Fruit fly (Drosophila melanogaster) whole organism, prepupa: ENCODE measurements around the gene CG32564.

Source experiments
- Blimp-1 ChIP-seq: fragments of 200-800 bp; sonication (Bioruptor generic); optimal IDR thresholded peaks from 3 replicates; lab custom pipeline; 2017; ENCODE audit warnings: missing biosample characterization, missing genetic modification characterization, mild to moderate bottlenecking, moderate library complexity, missing genetic modification reagents
- CG10669 ChIP-seq: fragments of 200-800 bp; sonication (Bioruptor generic); optimal IDR thresholded peaks from 3 replicates; lab custom pipeline; 2018; ENCODE audit warnings: missing biosample characterization, mild to moderate bottlenecking, missing genetic modification characterization, moderate library complexity
- CG11294 ChIP-seq: fragments of 200-800 bp; sonication (Bioruptor generic); IDR thresholded peaks from 2 replicates; pipeline ENCODE4 v1.3.6; 2022; ENCODE audit warnings: missing biosample characterization, missing genetic modification characterization
- CG11762 ChIP-seq: fragments of 200-800 bp; sonication (Bioruptor generic); optimal IDR thresholded peaks from 3 replicates; lab custom pipeline; 2016; ENCODE audit warnings: missing biosample characterization, missing genetic modification characterization; ENCODE audit not compliant: insufficient read depth
- CG11902 ChIP-seq: fragments of 200-800 bp; sonication (Bioruptor generic); optimal IDR thresholded peaks from 3 replicates; lab custom pipeline; 2016; ENCODE audit warnings: missing biosample characterization, missing genetic modification characterization
- CG15336 ChIP-seq: fragments of 200-800 bp; sonication (Bioruptor generic); IDR thresholded peaks from 2 replicates; pipeline ENCODE4 v1.3.6; 2022; ENCODE audit warnings: missing biosample characterization, missing genetic modification characterization
- CG1621 ChIP-seq: fragments of 200-800 bp; sonication (Bioruptor generic); optimal IDR thresholded peaks from 3 replicates; lab custom pipeline; 2018; ENCODE audit warnings: missing biosample characterization, mild to moderate bottlenecking, missing genetic modification characterization
- CG3032 ChIP-seq: fragments of 200-800 bp; optimal IDR thresholded peaks from 2 replicates; lab custom pipeline; 2019; ENCODE audit warnings: missing biosample characterization, mild to moderate bottlenecking, missing genetic modification characterization, moderate library complexity
- CG31627 ChIP-seq: fragments of 200-800 bp; sonication (Bioruptor generic); optimal IDR thresholded peaks from 3 replicates; lab custom pipeline; 2016; ENCODE audit warnings: missing biosample characterization, missing genetic modification characterization
- CG32006 ChIP-seq: fragments of 200-800 bp; sonication (Bioruptor generic); optimal IDR thresholded peaks from 3 replicates; lab custom pipeline; 2017; ENCODE audit warnings: missing biosample characterization, mild to moderate bottlenecking, missing genetic modification characterization
- CG34406 ChIP-seq: fragments of 200-800 bp; sonication (Bioruptor generic); optimal IDR thresholded peaks from 3 replicates; lab custom pipeline; 2016; ENCODE audit warnings: missing biosample characterization, missing genetic modification characterization
- CG3919 ChIP-seq: fragments of 200-800 bp; sonication (Bioruptor generic); optimal IDR thresholded peaks from 3 replicates; lab custom pipeline; 2016; ENCODE audit warnings: missing biosample characterization, missing genetic modification characterization
- CG4318 ChIP-seq: fragments of 200-800 bp; sonication (Bioruptor generic); optimal IDR thresholded peaks from 3 replicates; lab custom pipeline; 2017; ENCODE audit warnings: missing biosample characterization, mild to moderate bottlenecking, missing genetic modification characterization
- CG6163 ChIP-seq: fragments of 200-800 bp; sonication (Bioruptor generic); IDR thresholded peaks from 3 replicates; pipeline ENCODE4 v1.3.6; 2022; ENCODE audit warnings: missing biosample characterization, missing genetic modification characterization
- CG6276 ChIP-seq: fragments of 200-800 bp; sonication (Bioruptor generic); optimal IDR thresholded peaks from 2 replicates; lab custom pipeline; 2017; ENCODE audit warnings: missing biosample characterization, mild to moderate bottlenecking, missing genetic modification characterization
- CG6792 ChIP-seq: fragments of 200-800 bp; sonication (Bioruptor generic); optimal IDR thresholded peaks from 3 replicates; lab custom pipeline; 2016; ENCODE audit warnings: missing biosample characterization, missing genetic modification characterization
- CG6808 ChIP-seq: fragments of 200-800 bp; sonication (Bioruptor generic); optimal IDR thresholded peaks from 3 replicates; lab custom pipeline; 2017; ENCODE audit warnings: missing biosample characterization, missing genetic modification characterization, mild to moderate bottlenecking, moderate library complexity, missing genetic modification reagents
- CG6854 ChIP-seq: fragments of 200-800 bp; sonication (Bioruptor generic); optimal IDR thresholded peaks from 2 replicates; lab custom pipeline; 2017; ENCODE audit warnings: missing biosample characterization, mild to moderate bottlenecking, missing genetic modification characterization
- CG7368 ChIP-seq: fragments of 200-800 bp; sonication (Bioruptor generic); optimal IDR thresholded peaks from 3 replicates; lab custom pipeline; 2016; ENCODE audit warnings: missing biosample characterization, missing genetic modification characterization
- CG8119 ChIP-seq: fragments of 200-800 bp; sonication (Bioruptor generic); IDR thresholded peaks from 3 replicates; pipeline ENCODE4 v1.3.6; 2022; ENCODE audit warnings: missing biosample characterization, missing genetic modification characterization
- CG8632 ChIP-seq: fragments of 200-800 bp; sonication (Bioruptor generic); optimal IDR thresholded peaks from 3 replicates; lab custom pipeline; 2016; ENCODE audit warnings: missing biosample characterization, missing genetic modification characterization
- Eip75B ChIP-seq: fragments of 200-800 bp; sonication (Bioruptor generic); optimal IDR thresholded peaks from 3 replicates; lab custom pipeline; 2016; ENCODE audit warnings: missing biosample characterization, missing genetic modification characterization
- Eip78C ChIP-seq: fragments of 200-800 bp; sonication (Bioruptor generic); peaks from one replicate; lab custom pipeline; 2016; ENCODE audit warnings: missing biosample characterization, missing genetic modification characterization
- Ets21C ChIP-seq: fragments of 200-800 bp; sonication (Bioruptor generic); optimal IDR thresholded peaks from 3 replicates; lab custom pipeline; 2016; ENCODE audit warnings: missing biosample characterization, missing genetic modification characterization
- Ets96B ChIP-seq: fragments of 200-800 bp; optimal IDR thresholded peaks from 2 replicates; lab custom pipeline; 2019; ENCODE audit warnings: missing biosample characterization, mild to moderate bottlenecking, missing genetic modification characterization, moderate library complexity
- Gug ChIP-seq: fragments of 200-800 bp; sonication (Bioruptor generic); IDR thresholded peaks from 2 replicates; pipeline ENCODE4 v1.3.6; 2022; ENCODE audit warnings: missing biosample characterization, missing genetic modification characterization
- Hr4 ChIP-seq: fragments of 200-800 bp; sonication (Bioruptor generic); optimal IDR thresholded peaks from 3 replicates; lab custom pipeline; 2016; ENCODE audit warnings: missing biosample characterization, missing genetic modification characterization
- Lpt ChIP-seq: fragments of 200-800 bp; sonication (Bioruptor generic); optimal IDR thresholded peaks from 3 replicates; lab custom pipeline; 2016; ENCODE audit warnings: missing biosample characterization, missing genetic modification characterization
- Met ChIP-seq: fragments of 200-800 bp; sonication (Bioruptor generic); optimal IDR thresholded peaks from 3 replicates; lab custom pipeline; 2016; ENCODE audit warnings: missing biosample characterization, missing genetic modification characterization
- OdsH ChIP-seq: fragments of 200-800 bp; sonication (Bioruptor generic); optimal IDR thresholded peaks from 3 replicates; lab custom pipeline; 2016; ENCODE audit warnings: missing biosample characterization, missing genetic modification characterization
- Smox ChIP-seq: fragments of 200-800 bp; sonication (Bioruptor generic); optimal IDR thresholded peaks from 3 replicates; lab custom pipeline; 2016; ENCODE audit warnings: missing biosample characterization, missing genetic modification characterization
- Sox14 ChIP-seq: fragments of 200-800 bp; sonication (Bioruptor generic); optimal IDR thresholded peaks from 3 replicates; lab custom pipeline; 2016; ENCODE audit warnings: missing biosample characterization, missing genetic modification characterization
- Sox15 ChIP-seq: fragments of 200-800 bp; sonication (Bioruptor generic); optimal IDR thresholded peaks from 3 replicates; lab custom pipeline; 2016; ENCODE audit warnings: missing biosample characterization, missing genetic modification characterization
- achi ChIP-seq: fragments of 200-800 bp; sonication (Bioruptor generic); optimal IDR thresholded peaks from 3 replicates; lab custom pipeline; 2016; ENCODE audit warnings: missing biosample characterization, missing genetic modification characterization
- cyc ChIP-seq: fragments of 200-800 bp; sonication (Bioruptor generic); optimal IDR thresholded peaks from 3 replicates; lab custom pipeline; 2016; ENCODE audit warnings: missing biosample characterization, missing genetic modification characterization
- dsx ChIP-seq: fragments of 200-800 bp; optimal IDR thresholded peaks from 3 replicates; lab custom pipeline; 2019; ENCODE audit warnings: missing biosample characterization, mild to moderate bottlenecking, missing genetic modification characterization, moderate library complexity; ENCODE audit not compliant: poor library complexity, severe bottlenecking
- eg ChIP-seq: fragments of 200-800 bp; sonication (Bioruptor generic); IDR thresholded peaks from 3 replicates; pipeline ENCODE4 v1.3.6; 2022; ENCODE audit warnings: missing biosample characterization, missing genetic modification characterization
- esn ChIP-seq: fragments of 200-800 bp; sonication (Bioruptor generic); optimal IDR thresholded peaks from 2 replicates; lab custom pipeline; 2016; ENCODE audit warnings: missing biosample characterization, mild to moderate bottlenecking, missing genetic modification characterization, moderate library complexity
- fd85E ChIP-seq: fragments of 200-800 bp; sonication (Bioruptor generic); optimal IDR thresholded peaks from 3 replicates; lab custom pipeline; 2016; ENCODE audit warnings: missing biosample characterization, missing genetic modification characterization
- lz ChIP-seq: fragments of 200-800 bp; sonication (Bioruptor generic); optimal IDR thresholded peaks from 3 replicates; lab custom pipeline; 2016; ENCODE audit warnings: missing biosample characterization, missing genetic modification characterization
- net ChIP-seq: fragments of 200-800 bp; sonication (Bioruptor generic); optimal IDR thresholded peaks from 3 replicates; lab custom pipeline; 2016; ENCODE audit warnings: missing biosample characterization, missing genetic modification characterization
- pdm3 ChIP-seq: fragments of 200-800 bp; sonication (Bioruptor generic); optimal IDR thresholded peaks from 3 replicates; lab custom pipeline; 2016; ENCODE audit warnings: missing biosample characterization, missing genetic modification characterization
- salr ChIP-seq, 2 experiments: fragments of 200-800 bp; sonication (Bioruptor generic); optimal IDR thresholded peaks; 3 replicates each; lab custom pipeline; 2016 to 2018; ENCODE audit warnings: missing biosample characterization in 2 of 2, missing genetic modification characterization in 2 of 2, mild to moderate bottlenecking in 1 of 2
- spab ChIP-seq: fragments of 200-800 bp; sonication (Bioruptor generic); optimal IDR thresholded peaks from 2 replicates; lab custom pipeline; 2017; ENCODE audit warnings: missing biosample characterization, mild to moderate bottlenecking, missing genetic modification characterization, missing genetic modification reagents
- ss ChIP-seq, 2 experiments: fragments of 200-800 bp; sonication (Bioruptor generic); optimal IDR thresholded peaks; 2 replicates in 1 of 2; 3 replicates in 1 of 2; lab custom pipeline; 2017 to 2018; ENCODE audit warnings: mild to moderate bottlenecking in 2 of 2, missing biosample characterization in 2 of 2, missing genetic modification characterization in 2 of 2, moderate library complexity in 1 of 2
- svp ChIP-seq: fragments of 200-800 bp; sonication (Bioruptor generic); peaks from one replicate; lab custom pipeline; 2016; ENCODE audit warnings: missing biosample characterization, missing genetic modification characterization
- topi ChIP-seq: fragments of 200-800 bp; sonication (Bioruptor generic); optimal IDR thresholded peaks from 3 replicates; lab custom pipeline; 2016; ENCODE audit warnings: missing biosample characterization, missing genetic modification characterization
- vri ChIP-seq: fragments of 200-800 bp; sonication (Bioruptor generic); optimal IDR thresholded peaks from 3 replicates; lab custom pipeline; 2016; ENCODE audit warnings: missing biosample characterization, mild to moderate bottlenecking, missing genetic modification characterization

The CG32564 gene

dm6 chrX:17175558-17176189 is 30.5 kb upstream of the CG32564 start (continued):
- peak; percentile 37 for TF ChIP-seq CG31627 (GFP tag; lab: Kevin White, UChicago)
- peak; percentile 4 for TF ChIP-seq CG6792 (GFP tag; lab: Kevin White, UChicago)
- no peak for TF ChIP-seq CG1621 (tag; lab: Kevin White, UChicago)
- TF ChIP-seq svp (GFP tag; lab: Kevin White, UChicago): peak; percentile 54
- no peak for TF ChIP-seq CG6163 (GFP tag; lab: Robert Waterston, UW)
- peak; percentile 26 for TF ChIP-seq OdsH (GFP tag; lab: Kevin White, UChicago)

dm6 chrX:17176542-17176941 is 29.7 kb upstream of the CG32564 start:
- TF ChIP-seq Met (peak; percentile 32), CG8632 (GFP tag; lab: Kevin White, UChicago) (no peak), CG6276 (GFP tag; lab: Kevin White, UChicago) (peak; percentile 22), Smox (GFP tag; lab: Kevin White, UChicago) (no peak), Eip75B (GFP tag; lab: Kevin White, UChicago) (peak; percentile 10), fd85E (no peak), Ets96B (tag; lab: Kevin White, UChicago) (no peak), CG8119 (GFP tag; lab: Robert Waterston, UW) (peak; percentile 73), CG1621 (tag; lab: Kevin White, UChicago) (no peak), CG11762 (GFP tag; lab: Kevin White, UChicago) (no peak), CG32006 (GFP tag; lab: Kevin White, UChicago) (peak; percentile 61), CG6792 (GFP tag; lab: Kevin White, UChicago) (no peak), dsx (GFP tag; lab: Kevin White, UChicago) (no peak), lz (GFP tag; lab: Kevin White, UChicago) (peak; percentile 31), Ets21C (GFP tag; lab: Kevin White, UChicago) (no peak), Blimp-1 (GFP tag; lab: Kevin White, UChicago) (no peak), CG3919 (GFP tag; lab: Kevin White, UChicago) (peak; percentile 22), CG4318 (GFP tag; lab: Kevin White, UChicago) (peak; percentile 37), net (peak; percentile 58), CG6808 (GFP tag; lab: Kevin White, UChicago) (no peak), CG34406 (GFP tag; lab: Kevin White, UChicago) (peak; percentile 1), vri (no peak), eg (GFP tag; lab: Robert Waterston, UW) (peak; percentile 70), CG15336 (GFP tag; lab: Robert Waterston, UW) (peak; percentile 79), CG11294 (0 out of 2 replicates have a peak, but pooled peaks have one; percentile 16), CG6163 (GFP tag; lab: Robert Waterston, UW) (peak; percentile 74), ss (GFP tag; optimal IDR thresholded peaks at IDR 0.05; lab: Kevin White, UChicago) (peak in 1 of 2 experiments; percentile 5), achi (peak; percentile 37), cyc (GFP tag; lab: Kevin White, UChicago) (peak; percentile 48), topi (GFP tag; lab: Kevin White, UChicago) (peak; percentile 69), pdm3 (GFP tag; lab: Kevin White, UChicago) (peak; percentile 49), Hr4 (GFP tag; lab: Kevin White, UChicago) (peak; percentile 62), salr (GFP tag; optimal IDR thresholded peaks at IDR 0.05; lab: Kevin White, UChicago) (peak in 1 of 2 experiments; percentile 24), Sox15 (GFP tag; lab: Kevin White, UChicago) (no peak), CG7368 (no peak), CG6854 (GFP tag; lab: Kevin White, UChicago) (no peak), spab (GFP tag; lab: Kevin White, UChicago) (no peak), Gug (GFP tag; lab: Robert Waterston, UW) (0 out of 2 replicates have a peak, but pooled peaks have one; percentile 32), CG3032 (tag; lab: Kevin White, UChicago) (no peak), Eip78C (GFP tag; lab: Kevin White, UChicago) (peak; percentile 50), Sox14 (peak; percentile 35), CG11902 (GFP tag; lab: Kevin White, UChicago) (no peak), svp (GFP tag; lab: Kevin White, UChicago) (peak; percentile 46), esn (GFP tag; lab: Kevin White, UChicago) (peak; percentile 18), CG10669 (no peak), Lpt (GFP tag; lab: Kevin White, UChicago) (peak; percentile 66)
